Fruit fly (Drosophila melanogaster) Kc167 (cell line): ENCODE data around the gene sti.

Experiments used
- Sin3A ChIP-seq: fragments of >200 bp; optimal IDR thresholded peaks from 2 replicates; lab custom pipeline; 2018; ENCODE audit warnings: missing external identifiers
- h ChIP-seq: fragments of >200 bp; optimal IDR thresholded peaks from 3 replicates; lab custom pipeline; 2018; ENCODE audit warnings: missing external identifiers
- insv ChIP-seq: fragments of >200 bp; optimal IDR thresholded peaks from 3 replicates; lab custom pipeline; 2018; ENCODE audit warnings: missing external identifiers
- psq ChIP-seq: fragments of >200 bp; optimal IDR thresholded peaks from 2 replicates; lab custom pipeline; 2017; ENCODE audit warnings: missing external identifiers

DNA sequence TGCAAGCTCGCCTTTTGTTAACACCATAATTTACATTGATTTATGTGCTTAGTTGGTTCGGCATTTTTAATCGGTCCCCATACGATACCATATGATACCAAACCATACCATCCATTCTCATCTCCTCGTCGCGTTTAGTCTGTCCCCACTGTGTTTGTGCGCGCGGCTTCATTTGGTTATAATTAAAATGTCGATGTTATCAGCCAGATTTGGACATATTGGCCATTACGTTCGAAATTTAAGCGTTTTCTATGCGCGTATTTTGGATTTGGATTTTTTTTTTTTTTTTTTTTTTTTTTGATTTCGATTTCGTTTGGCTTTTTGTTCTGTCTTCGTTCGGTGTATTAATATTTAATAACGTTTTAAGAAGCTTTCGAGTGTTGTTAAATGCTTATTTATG is 52.7 kb downstream of the sti start:
- TF ChIP-seq psq (lab: Kevin White, UChicago) (no peak), h (lab: Kevin White, UChicago) (no peak), Sin3A (lab: Kevin White, UChicago) (no peak), insv (no peak)
